Fruit fly (Drosophila melanogaster) whole organism, adult: ENCODE results near the gene Vps52.

Source experiments
- Clk ChIP-seq: fragments of 200-800 bp; sonication (Bioruptor generic); optimal IDR thresholded peaks from 2 replicates; lab custom pipeline; 2017; ENCODE audit warnings: missing biosample characterization, missing genetic modification characterization

Gene Vps52

dm6 chr2L:5473880-5474446 is 49.7 kb downstream of the Vps52 start:
- no peak for TF ChIP-seq Clk (GFP tag; lab: Kevin White, UChicago)
